Worm (Caenorhabditis elegans): ENCODE measurements around the gene C05E11.7.

Gene C05E11.7

DNA sequence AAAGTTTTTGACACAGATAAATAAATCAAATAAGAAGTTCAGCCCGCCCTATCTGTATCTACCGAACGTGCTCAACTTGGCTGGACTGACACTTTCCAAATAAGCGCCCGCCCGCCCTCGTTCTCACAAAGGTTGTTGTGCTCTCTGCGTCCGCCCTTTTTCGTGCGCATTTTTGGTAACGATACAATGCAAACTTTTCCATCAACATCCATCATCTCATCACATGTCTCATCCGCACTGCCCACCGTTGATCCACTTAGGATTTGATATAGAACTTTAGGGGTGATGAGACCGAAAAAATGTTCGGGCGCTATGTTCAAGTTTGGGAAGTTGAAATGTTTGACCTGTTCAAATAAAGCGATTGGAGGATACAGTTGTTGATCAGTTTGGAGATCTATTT, at the start of gene C05E11.7:
C05E11.7 (minus strand) TSS at position 101 of the 400 bp plus-strand sequence.
- TF ChIP-seq dao-5 (tag; optimal IDR thresholded peaks at IDR 0.05) (no peak), him-1 (tag; optimal IDR thresholded peaks at IDR 0.05) (no peak), W03F9.2 (tag; optimal IDR thresholded peaks at IDR 0.05) (no peak)

DNA sequence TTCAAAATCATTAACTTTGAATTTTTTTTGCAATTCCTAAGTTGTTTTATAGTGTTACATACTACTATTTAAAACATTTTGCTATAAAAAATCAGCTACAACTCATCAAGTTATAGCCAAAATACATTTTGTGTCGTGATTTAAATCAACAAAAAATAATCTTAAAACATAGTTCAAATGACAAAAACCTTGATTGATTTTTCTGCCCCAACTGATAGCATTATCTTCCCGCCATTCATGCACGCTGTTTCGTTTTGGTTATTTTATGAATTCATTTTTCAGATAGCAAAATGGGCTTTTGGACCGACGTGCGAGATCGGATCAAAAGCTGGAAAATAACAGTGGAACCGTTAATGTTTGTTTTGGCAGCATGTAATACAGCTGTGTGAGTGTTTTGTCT, 46.6 kb upstream of the C05E11.7 start, which contains the start of gene slcr-46.1:
slcr-46.1 (plus strand) TSS at position 274 of the 400 bp plus-strand sequence.
- TF ChIP-seq W03F9.2 (tag; optimal IDR thresholded peaks at IDR 0.05) (no peak), dao-5 (tag; optimal IDR thresholded peaks at IDR 0.05) (no peak), him-1 (tag; optimal IDR thresholded peaks at IDR 0.05) (no peak)

DNA sequence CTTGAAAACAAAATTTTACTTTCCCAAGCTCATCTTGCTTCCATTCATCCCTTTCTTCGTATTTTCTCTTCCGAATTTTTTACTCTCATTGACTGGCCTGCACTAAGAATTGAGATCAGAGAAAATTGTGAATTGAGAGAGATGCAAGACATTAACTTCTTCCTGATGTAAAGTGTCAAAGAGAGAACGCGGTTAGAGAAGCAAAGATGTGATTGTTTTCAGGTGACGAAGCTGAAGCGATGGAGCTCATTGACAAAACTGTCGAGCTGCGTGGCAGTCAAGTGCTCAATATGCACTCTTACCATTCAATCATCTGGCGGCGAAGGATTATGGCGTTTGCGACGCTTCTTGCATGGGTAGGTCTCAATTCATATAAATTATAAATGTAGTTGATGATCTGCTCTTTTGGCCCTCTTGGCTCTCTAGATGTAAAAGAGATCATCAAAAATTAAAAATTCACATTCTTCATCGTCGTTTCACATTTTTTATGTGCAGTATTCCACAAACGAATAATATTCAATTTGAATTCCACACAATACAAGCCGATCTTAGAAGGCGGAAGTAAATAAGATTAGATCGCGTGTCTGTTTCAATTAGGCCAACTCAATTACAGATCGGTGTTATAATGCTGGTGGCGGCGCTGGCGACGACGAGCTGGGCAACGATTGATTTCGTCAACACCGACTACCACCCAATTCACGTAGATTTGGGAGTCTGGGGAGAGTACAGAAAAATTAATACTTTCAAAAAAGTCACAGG, 43.5 kb upstream of the C05E11.7 start:
- no peak for TF ChIP-seq W03F9.2 (tag; optimal IDR thresholded peaks at IDR 0.05)
- TF ChIP-seq dao-5 (tag; optimal IDR thresholded peaks at IDR 0.05): no peak
- TF ChIP-seq him-1 (tag; optimal IDR thresholded peaks at IDR 0.05): no peak

DNA sequence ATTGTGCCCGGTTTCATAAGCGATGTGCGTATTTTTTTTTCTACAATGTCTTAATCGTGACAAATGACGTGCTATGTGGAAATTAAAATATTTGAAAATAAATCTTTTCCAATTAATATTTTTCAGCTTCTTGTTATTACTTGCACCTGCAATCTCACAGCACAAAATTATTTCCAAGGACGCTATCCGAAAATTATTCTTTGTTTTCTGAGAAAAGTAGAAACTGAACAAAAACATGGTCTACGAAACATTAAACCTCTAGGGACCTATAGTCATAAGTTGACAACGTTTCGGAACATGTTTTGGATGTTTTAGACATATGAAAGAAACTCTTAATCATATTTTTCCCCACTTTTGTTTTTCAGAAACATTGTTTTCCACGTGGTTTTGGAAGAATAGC, 42.9 kb upstream of the C05E11.7 start:
- TF ChIP-seq him-1 (tag; optimal IDR thresholded peaks at IDR 0.05) (no peak), dao-5 (tag; optimal IDR thresholded peaks at IDR 0.05) (no peak), W03F9.2 (tag; optimal IDR thresholded peaks at IDR 0.05) (no peak)

DNA sequence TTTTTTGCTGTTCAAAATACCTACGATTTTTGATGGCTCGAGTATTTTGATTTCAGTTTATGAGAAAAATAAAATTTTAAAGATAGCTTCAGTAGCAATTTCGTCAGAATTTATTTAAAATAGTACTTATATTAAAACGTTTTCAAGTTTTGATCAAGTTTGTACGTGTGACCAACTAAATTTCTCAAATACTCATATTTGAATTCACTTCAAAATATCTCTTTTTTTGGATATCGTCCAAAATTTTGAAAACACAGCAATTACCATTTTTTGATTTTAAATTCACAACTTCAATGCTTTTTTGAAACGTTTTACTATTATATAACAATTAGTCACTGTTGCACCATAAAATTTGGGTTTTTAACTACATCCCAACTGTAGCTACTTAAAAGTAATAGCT, 41.4 kb upstream of the C05E11.7 start:
- no peak for TF ChIP-seq W03F9.2 (tag; optimal IDR thresholded peaks at IDR 0.05)
- TF ChIP-seq dao-5 (tag; optimal IDR thresholded peaks at IDR 0.05): no peak
- TF ChIP-seq him-1 (tag; optimal IDR thresholded peaks at IDR 0.05): no peak

DNA sequence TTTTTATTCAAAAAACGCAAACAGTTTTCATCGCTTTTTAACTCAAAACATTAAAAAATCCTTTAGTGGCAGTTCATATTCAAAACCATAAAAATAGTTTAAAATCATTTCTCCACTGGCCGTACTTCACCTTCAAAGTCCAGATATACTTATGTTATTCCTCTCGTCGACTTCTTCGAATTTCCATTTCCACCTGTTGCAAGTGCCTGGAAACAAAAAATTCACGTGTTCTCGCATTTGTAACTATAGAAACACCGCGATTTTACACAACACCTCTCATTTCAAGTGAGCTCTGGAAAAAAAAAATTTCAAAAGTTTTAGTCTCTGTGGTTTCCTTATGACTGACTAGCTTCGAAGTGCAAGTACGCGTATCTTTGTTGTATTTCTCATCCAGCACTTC, 39.6 kb upstream of the C05E11.7 start:
- TF ChIP-seq dao-5 (tag; optimal IDR thresholded peaks at IDR 0.05): no peak
- TF ChIP-seq him-1 (tag; optimal IDR thresholded peaks at IDR 0.05): no peak
- no peak for TF ChIP-seq W03F9.2 (tag; optimal IDR thresholded peaks at IDR 0.05)

DNA sequence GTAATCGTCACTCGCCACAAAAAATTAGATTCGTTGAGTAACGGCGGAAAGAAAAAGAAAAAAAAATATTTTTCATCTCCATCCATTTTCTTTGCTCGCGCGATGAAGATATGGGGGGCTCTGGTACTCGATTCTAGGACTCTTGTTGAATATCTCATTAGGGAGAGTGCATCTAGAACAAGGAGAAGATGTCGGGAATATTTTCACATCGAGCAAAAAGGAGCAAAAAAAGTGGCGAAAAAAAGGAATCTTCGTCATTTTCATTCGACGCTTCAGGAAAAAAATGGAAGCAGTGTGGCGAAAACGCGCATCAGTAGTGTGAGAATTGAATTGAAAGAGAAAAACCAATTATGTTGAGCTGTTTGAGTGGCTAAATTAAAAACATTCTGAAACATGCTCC, 38.2 kb upstream of the C05E11.7 start:
- TF ChIP-seq dao-5 (tag; optimal IDR thresholded peaks at IDR 0.05) (no peak), W03F9.2 (tag; optimal IDR thresholded peaks at IDR 0.05) (no peak), him-1 (tag; optimal IDR thresholded peaks at IDR 0.05) (no peak)

DNA sequence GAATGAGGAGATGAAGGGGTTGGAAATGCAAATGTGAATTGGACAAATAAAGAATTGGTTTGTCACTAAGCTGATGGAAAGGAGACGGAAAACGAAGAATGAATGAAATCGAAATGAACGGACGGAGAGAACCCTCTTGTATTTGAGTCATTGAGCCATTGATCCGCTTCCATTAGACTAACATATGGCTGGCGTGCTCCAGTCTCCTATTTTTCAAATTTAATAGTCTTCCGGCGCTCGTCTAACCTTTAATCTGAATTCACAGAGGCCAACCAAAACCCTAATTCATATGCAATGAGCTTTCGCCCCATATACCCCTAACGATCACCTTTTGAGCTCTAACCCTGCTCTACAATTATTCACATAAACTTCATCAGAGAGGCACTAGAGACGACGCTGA, 36.5 kb upstream of the C05E11.7 start, which contains the start of gene C46C11.3:
C46C11.3 (plus strand) TSS at position 301 of the 400 bp plus-strand sequence.
- TF ChIP-seq dao-5 (tag; optimal IDR thresholded peaks at IDR 0.05): no peak

DNA sequence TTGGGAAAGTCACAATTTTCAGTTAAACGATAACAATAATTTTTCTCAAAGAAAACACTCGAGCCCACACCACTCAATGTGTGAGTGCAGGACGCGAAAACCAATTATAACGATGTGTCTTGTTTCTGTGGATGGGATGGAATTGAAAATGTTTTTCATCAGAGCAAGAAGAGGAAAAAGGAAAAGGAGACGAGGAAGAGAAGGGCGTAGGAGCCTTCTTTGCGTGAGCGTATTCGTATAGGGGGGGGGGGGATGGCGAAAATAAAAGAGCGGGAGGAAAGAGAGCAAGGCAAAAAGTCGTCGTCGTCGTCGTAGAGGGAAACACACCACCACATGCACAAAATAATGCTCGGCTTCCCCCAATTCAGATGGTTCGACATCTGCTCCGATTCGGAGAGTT, 34.5 kb upstream of the C05E11.7 start:
- TF ChIP-seq dao-5 (tag; optimal IDR thresholded peaks at IDR 0.05) (no peak), him-1 (tag; optimal IDR thresholded peaks at IDR 0.05) (peak; percentile 22)

DNA sequence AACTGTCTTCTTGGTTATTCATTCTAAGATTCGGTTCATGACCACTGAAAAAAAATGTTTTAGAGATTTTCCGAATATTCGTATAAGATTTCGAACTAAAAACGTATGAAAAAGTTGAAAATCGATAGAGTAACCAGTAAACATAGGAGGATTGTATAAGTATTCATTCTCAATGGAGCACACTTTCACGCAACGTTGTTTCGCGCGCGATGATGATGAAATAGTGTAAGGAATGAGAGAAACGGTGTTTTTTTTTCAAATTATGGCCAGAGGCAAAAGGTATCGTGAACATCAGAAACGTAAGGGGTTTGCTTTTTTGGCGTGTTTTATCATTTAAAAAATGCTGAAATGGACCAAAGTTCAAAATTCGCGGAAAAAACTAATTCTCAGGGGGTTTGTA, 34.1 kb upstream of the C05E11.7 start, which contains the start of gene pqn-65:
pqn-65 (minus strand) TSS at position 54 of the 400 bp plus-strand sequence.
- TF ChIP-seq W03F9.2 (tag; optimal IDR thresholded peaks at IDR 0.05) (no peak), him-1 (tag; optimal IDR thresholded peaks at IDR 0.05) (no peak), dao-5 (tag; optimal IDR thresholded peaks at IDR 0.05) (no peak)

DNA sequence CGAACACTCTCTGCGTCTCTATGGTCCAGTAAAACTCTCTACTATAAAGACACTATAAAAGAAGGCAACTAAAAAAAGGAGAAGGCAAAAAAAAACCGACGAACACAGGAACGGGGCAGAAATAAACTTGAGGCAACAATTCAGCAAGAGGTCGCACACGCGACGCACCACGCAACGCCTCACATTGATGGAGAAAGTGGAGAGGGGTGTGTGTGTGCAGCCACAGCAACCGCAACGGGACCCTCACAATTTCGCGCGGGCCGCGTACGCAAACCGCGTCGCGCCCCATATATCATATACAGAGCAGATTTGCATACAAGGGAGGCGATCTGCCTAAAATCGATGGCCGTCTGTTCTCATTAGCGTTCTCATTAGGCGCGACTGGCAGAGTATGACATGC, 31.4 kb upstream of the C05E11.7 start:
- no peak for TF ChIP-seq dao-5 (tag; optimal IDR thresholded peaks at IDR 0.05)
- peak; percentile 46 for TF ChIP-seq him-1 (tag; optimal IDR thresholded peaks at IDR 0.05)

DNA sequence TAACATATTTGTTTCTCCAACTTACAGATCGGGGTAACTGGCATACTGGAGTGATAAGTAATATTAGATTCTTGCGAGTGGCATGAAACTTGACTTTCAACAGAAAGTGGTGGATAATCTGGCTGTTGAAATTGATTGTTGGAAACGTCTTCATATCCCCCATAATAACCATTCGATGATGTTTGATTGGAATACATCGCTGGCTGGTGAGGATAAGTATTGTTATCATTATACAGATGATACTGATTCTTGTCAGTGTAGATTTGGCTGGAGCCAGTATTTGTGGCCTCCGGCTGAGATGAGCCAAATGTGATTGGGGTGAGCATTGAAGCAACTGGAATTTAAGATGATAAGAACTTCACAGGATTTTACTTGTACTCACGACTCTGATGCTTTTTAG, 29.6 kb upstream of the C05E11.7 start:
- TF ChIP-seq W03F9.2 (tag; optimal IDR thresholded peaks at IDR 0.05) (no peak), dao-5 (tag; optimal IDR thresholded peaks at IDR 0.05) (no peak)

DNA sequence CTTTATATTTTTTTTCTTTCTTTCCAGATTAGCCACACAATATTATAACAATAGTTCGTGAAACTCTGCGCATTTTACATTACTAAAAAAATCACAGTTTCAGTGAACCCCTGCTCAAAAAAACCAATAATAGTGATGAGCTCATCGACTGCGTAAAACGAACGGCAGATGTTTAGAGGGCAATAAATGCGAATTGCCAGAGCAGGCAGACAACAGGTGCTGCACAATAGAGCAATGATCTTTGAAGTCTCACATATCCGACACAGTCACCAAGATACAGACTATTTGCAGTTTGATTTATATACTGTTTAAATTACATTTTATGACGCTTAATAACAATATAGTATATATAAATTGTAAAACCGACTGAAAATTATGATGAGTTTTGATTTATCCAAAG, 24.2 kb upstream of the C05E11.7 start:
- TF ChIP-seq dao-5 (tag; optimal IDR thresholded peaks at IDR 0.05): no peak
- no peak for TF ChIP-seq him-1 (tag; optimal IDR thresholded peaks at IDR 0.05)
- TF ChIP-seq W03F9.2 (tag; optimal IDR thresholded peaks at IDR 0.05): no peak

DNA sequence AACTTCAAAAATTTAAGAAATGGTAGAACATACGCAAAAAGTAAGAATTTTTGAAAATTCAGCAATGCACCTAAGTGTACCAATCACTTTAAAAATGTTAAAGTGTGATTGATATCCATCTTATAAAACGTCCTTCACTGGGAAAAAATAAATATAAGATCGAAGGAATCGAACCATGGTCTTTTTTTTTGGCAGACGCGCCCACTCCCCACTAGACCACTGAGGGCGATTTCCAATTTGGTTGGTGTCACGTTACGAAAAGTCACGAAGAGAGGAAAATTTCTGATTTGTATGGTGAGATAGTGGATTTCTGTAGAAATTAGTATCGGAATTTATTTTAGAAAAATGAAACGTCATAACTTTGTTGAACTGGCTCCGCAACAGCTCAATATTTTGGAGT, 21.8 kb upstream of the C05E11.7 start:
- no peak for TF ChIP-seq him-1 (tag; optimal IDR thresholded peaks at IDR 0.05)
- no peak for TF ChIP-seq W03F9.2 (tag; optimal IDR thresholded peaks at IDR 0.05)
- TF ChIP-seq dao-5 (tag; optimal IDR thresholded peaks at IDR 0.05): no peak

DNA sequence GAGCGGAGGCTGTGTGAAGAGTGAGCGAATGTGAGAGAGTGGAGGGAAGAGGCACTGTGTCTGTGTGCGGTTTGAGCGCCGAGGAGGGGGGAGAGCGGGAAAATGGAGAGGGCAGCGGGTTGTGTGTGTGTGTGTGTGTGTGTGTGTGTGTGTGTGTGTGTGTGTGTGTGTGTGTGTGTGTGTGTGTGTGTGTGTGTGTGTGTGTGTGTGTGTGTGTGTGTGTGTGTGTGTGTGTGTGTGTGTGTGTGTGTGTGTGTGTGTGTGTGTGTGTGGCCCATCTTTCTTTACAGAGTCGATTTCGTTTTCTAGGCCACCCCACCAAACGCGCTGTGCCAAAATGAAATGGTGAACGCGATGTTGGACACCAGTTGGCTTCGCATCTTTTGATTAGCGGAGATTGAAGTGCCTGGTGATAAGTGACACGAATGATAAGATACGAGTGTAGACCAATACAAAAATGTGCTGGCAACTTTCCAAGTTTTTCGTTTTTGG, 21.0 kb upstream of the C05E11.7 start:
- TF ChIP-seq him-1 (tag; optimal IDR thresholded peaks at IDR 0.05): peak; percentile 90

All from whole organism, L4/young adult.